Fruit fly (Drosophila melanogaster): ENCODE data around the gene CG6230.

CG6230 gene

DNA sequence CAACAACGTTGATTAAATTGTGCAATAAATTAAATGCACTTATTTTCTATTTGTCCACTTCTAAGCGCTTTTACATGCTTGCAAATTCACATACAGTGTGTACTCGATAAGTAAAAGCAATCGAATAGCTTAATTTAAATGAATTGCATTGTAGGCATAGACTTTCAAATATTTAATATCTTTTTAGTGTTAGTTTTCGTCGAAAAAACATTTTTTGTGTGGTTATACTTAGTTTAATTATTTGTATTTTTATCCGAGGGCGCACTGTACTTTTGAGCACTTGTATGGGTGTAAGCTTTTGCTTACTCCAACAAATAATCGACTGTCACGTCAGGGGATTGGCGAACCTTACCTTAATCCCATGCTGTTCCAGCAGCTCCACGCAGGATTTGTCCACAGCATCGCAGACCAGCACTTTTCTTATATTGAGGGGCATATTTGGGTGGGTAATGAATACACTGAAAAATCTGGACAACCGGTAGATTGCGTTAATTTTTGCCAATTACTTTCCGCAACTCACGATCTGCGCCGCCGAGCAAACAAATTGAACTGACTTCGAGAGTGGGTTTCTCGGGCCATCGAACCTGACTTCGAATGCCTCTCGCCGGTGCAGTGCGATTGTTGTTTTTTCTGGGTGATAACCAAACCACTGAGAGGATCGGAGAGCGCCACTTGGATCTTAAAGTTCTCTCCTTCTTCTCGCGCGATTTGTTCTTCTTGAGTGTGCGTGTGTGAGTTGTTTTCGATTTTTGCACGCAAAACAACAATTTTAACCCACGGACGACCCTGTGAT is 35.2 kb upstream of the CG6230 start, which contains the start of gene CG6287 (continued):
- TF ChIP-seq GATAd (GFP tag; optimal IDR thresholded peaks at IDR 0.05) (peak; percentile 58), dl (GFP tag; optimal IDR thresholded peaks at IDR 0.05; ENCODE audit: insufficient read depth in 1 of 2, partially characterized antibody in 2 of 2) (peak; percentile 87 to 88), foxo (GFP tag; optimal IDR thresholded peaks at IDR 0.05) (peak; percentile 9 to 94), lola (GFP tag; optimal IDR thresholded peaks at IDR 0.05) (no peak), woc (GFP tag; optimal IDR thresholded peaks at IDR 0.05) (peak; percentile 91), Vsx2 (GFP tag; optimal IDR thresholded peaks at IDR 0.05; ENCODE audit: partially characterized antibody) (peak; percentile 85), psq (GFP tag; optimal IDR thresholded peaks at IDR 0.05) (peak; percentile 90), rgr (GFP tag; optimal IDR thresholded peaks at IDR 0.05) (peak; percentile 95), usp (GFP tag; optimal IDR thresholded peaks at IDR 0.05) (no peak), Hr83 (GFP tag; optimal IDR thresholded peaks at IDR 0.05; ENCODE audit: poor library complexity, severe bottlenecking) (peak; percentile 26), Hnf4 (GFP tag; optimal IDR thresholded peaks at IDR 0.05) (peak; percentile 94), sage (GFP tag; optimal IDR thresholded peaks at IDR 0.05) (peak; percentile 85), Mio (GFP tag; optimal IDR thresholded peaks at IDR 0.05) (peak; percentile 45)

DNA sequence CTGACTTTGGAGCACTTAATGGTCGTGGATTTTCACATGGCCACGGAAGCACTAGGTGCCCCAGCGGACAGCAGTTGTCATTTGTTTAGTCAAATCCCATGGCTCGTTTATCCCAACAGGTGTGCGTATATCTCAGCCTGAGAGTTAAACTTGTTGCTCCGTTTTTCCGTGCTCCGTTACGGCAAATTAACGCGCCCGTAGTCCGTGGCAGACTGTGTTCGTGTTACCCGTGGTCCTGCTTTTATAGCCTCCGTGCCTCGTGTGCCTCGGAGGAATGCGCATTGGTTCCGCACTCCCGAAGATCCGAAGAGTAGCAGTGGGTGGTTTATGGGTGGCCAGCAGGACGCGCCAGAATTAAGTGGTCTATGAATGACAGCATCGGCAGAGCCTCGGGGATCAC is 28.9 kb upstream of the CG6230 start, which contains the start of gene Gyc32E:
Gyc32E (minus strand) TSS at position 133 of the 400 bp plus-strand sequence.
- TF ChIP-seq ey (GFP tag; optimal IDR thresholded peaks at IDR 0.05) (no peak), tai (GFP tag; optimal IDR thresholded peaks at IDR 0.05) (no peak), Dfd (GFP tag; optimal IDR thresholded peaks at IDR 0.05) (no peak), GATAd (GFP tag; optimal IDR thresholded peaks at IDR 0.05) (no peak), rgr (GFP tag; optimal IDR thresholded peaks at IDR 0.05) (no peak), woc (GFP tag; optimal IDR thresholded peaks at IDR 0.05) (no peak), jim (GFP tag; optimal IDR thresholded peaks at IDR 0.05) (no peak), dl (GFP tag; optimal IDR thresholded peaks at IDR 0.05; ENCODE audit: insufficient read depth in 1 of 2, partially characterized antibody in 2 of 2) (no peak), Rel (GFP tag; optimal IDR thresholded peaks at IDR 0.05) (no peak), Rel (tag; optimal IDR thresholded peaks at IDR 0.05) (no peak)

DNA sequence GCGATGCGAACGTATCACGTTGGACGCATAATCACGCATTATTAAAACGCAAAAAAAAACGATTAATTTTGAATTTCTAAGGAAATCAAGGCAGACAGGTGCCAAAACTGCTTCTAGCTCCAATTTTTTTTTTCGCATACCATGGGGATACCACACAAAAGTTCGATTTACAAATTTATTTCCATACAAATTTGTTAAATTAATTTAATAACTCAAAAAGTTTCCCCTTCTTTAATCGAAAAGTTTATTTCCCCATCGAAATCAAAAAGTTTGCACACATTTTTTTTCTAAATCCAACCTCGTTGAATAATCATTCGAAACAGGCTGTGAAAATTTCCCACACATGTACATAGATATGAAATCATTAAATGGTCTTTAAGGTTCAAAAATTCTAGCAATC is 25.2 kb upstream of the CG6230 start, which contains the start of gene CG31867:
CG31867 (minus strand) TSS at position 101 of the 400 bp plus-strand sequence.
- TF ChIP-seq ey (GFP tag; optimal IDR thresholded peaks at IDR 0.05) = no peak
- no peak for TF ChIP-seq Hr78 (GFP tag; optimal IDR thresholded peaks at IDR 0.05)
- TF ChIP-seq psq (GFP tag; optimal IDR thresholded peaks at IDR 0.05) = no peak
- no peak for TF ChIP-seq dsf (GFP tag; optimal IDR thresholded peaks at IDR 0.05; ENCODE audit: borderline replicate concordance)
- no peak for TF ChIP-seq Sp1 (GFP tag; optimal IDR thresholded peaks at IDR 0.05)
- no peak for TF ChIP-seq N (GFP tag; optimal IDR thresholded peaks at IDR 0.05)
- no peak for TF ChIP-seq Mio (GFP tag; optimal IDR thresholded peaks at IDR 0.05)

DNA sequence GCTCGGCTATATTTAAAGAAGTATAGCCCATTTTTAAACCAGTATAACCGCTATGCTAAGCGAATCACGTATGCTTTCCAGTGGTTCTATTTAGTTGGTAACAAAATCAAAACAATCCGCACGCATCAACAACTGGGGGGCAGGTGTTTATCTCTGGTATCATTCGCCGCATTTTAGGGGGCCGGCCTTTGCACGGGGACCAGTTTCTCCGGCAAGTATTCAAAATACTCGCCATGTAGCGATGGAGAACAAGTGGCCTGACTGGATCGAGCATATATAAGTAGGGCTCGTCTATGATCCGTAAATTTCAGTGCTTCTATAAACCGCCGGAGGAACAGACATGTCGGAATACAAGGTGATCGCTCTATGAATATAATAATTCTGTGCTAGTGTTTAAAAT is 16.0 kb upstream of the CG6230 start, which contains the start of gene hgo:
hgo (plus strand) TSS at position 301 of the 400 bp plus-strand sequence.
- TF ChIP-seq sv (GFP tag; optimal IDR thresholded peaks at IDR 0.05) (no peak), dmrt93B (GFP tag; optimal IDR thresholded peaks at IDR 0.05) (no peak), CrebA (GFP tag; optimal IDR thresholded peaks at IDR 0.05; ENCODE audit: borderline replicate concordance) (no peak), GATAd (GFP tag; optimal IDR thresholded peaks at IDR 0.05) (no peak), Hr83 (GFP tag; optimal IDR thresholded peaks at IDR 0.05; ENCODE audit: poor library complexity, severe bottlenecking) (no peak), Vsx2 (GFP tag; optimal IDR thresholded peaks at IDR 0.05; ENCODE audit: partially characterized antibody) (no peak), jim (GFP tag; optimal IDR thresholded peaks at IDR 0.05) (no peak), dl (GFP tag; optimal IDR thresholded peaks at IDR 0.05; ENCODE audit: insufficient read depth in 1 of 2, partially characterized antibody in 2 of 2) (no peak), pan (optimal IDR thresholded peaks at IDR 0.05) (no peak), Hnf4 (GFP tag; optimal IDR thresholded peaks at IDR 0.05) (no peak), lola (GFP tag; optimal IDR thresholded peaks at IDR 0.05) (no peak), rgr (GFP tag; optimal IDR thresholded peaks at IDR 0.05) (no peak), brk (GFP tag; optimal IDR thresholded peaks at IDR 0.05) (no peak), Mio (GFP tag; optimal IDR thresholded peaks at IDR 0.05) (no peak), ey (GFP tag; optimal IDR thresholded peaks at IDR 0.05) (no peak), h (GFP tag; optimal IDR thresholded peaks at IDR 0.05) (no peak), woc (GFP tag; optimal IDR thresholded peaks at IDR 0.05) (no peak), br (GFP tag; optimal IDR thresholded peaks at IDR 0.05) (no peak), dsf (GFP tag; optimal IDR thresholded peaks at IDR 0.05; ENCODE audit: borderline replicate concordance) (no peak), OdsH (GFP tag; optimal IDR thresholded peaks at IDR 0.05) (no peak)
